Worm (Caenorhabditis elegans) whole organism, L2 larva: ENCODE results near the gene piga-1.

ENCODE experiments used
- ama-1 ChIP-seq: fragments of 150-350 bp; optimal IDR thresholded peaks from 2 replicates; lab custom pipeline; 2018; ENCODE audit warnings: inconsistent platforms
- crh-2 ChIP-seq: sonication (generic microtip); optimal IDR thresholded peaks from 2 replicates; lab custom pipeline; 2017; ENCODE audit warnings: missing biosample characterization, missing genetic modification characterization
- nhr-12 ChIP-seq: fragments of 150-350 bp; optimal IDR thresholded peaks from 2 replicates; lab custom pipeline; 2014; ENCODE audit warnings: missing biosample characterization, missing genetic modification characterization
- unc-62 ChIP-seq: fragments of 150-350 bp; optimal IDR thresholded peaks from 2 replicates; lab custom pipeline; 2014; ENCODE audit warnings: missing biosample characterization, missing genetic modification reagents, missing genetic modification characterization
- ztf-11 ChIP-seq: sonication (generic microtip); optimal IDR thresholded peaks from 2 replicates; lab custom pipeline; 2017; ENCODE audit warnings: missing biosample characterization, missing genetic modification characterization

- TF ChIP-seq unc-62 (no peak), ztf-11 (tag; lab: Kevin White, UChicago) (no peak), ama-1 (lab: Kevin White, UChicago) (no peak), crh-2 (tag; lab: Kevin White, UChicago) (no peak), nhr-12 (no peak)
Measured at ce11 chrII:8658835-8659234, 2.7 kb downstream of the piga-1 start, which contains the start of gene atg-10.
